Worm (Caenorhabditis elegans): ENCODE measurements around the gene ampd-1.

- no peak for TF ChIP-seq dpl-1 (GFP tag; optimal IDR thresholded peaks at IDR 0.05)
- no peak for TF ChIP-seq cebp-2 (GFP tag; IDR thresholded peaks at IDR 0.05)
Measured at ce11 chrII:5227768-5228167, 24.6 kb downstream of the ampd-1 start.
